Worm (Caenorhabditis elegans) whole organism, early embryonic: ENCODE results near the gene lsy-2.

Experiments used
- ama-1 ChIP-seq: fragments of 150-350 bp; optimal IDR thresholded peaks from 2 replicates; lab custom pipeline; 2014
- hmg-4 ChIP-seq: fragments of 200-800 bp; sonication (Bioruptor generic); optimal IDR thresholded peaks from 2 replicates; lab custom pipeline; 2018; ENCODE audit warnings: mild to moderate bottlenecking, missing genetic modification characterization, missing compliant biosample characterization

ce11 chrX:2048865-2049405, 40.6 kb upstream of the lsy-2 start:
- TF ChIP-seq hmg-4 (GFP tag; lab: Kevin White, UChicago) = no peak
- no peak for TF ChIP-seq ama-1 (lab: Kevin White, UChicago)
